Fruit fly (Drosophila melanogaster): Measurements from ENCODE around the gene DNAlig3.

Gene DNAlig3

dm6 chr3R:12442601-12443533 is 41.2 kb upstream of the DNAlig3 start (continued):
- TF ChIP-seq ems (GFP tag; optimal IDR thresholded peaks at IDR 0.05), result no peak
- TF ChIP-seq hkb (optimal IDR thresholded peaks at IDR 0.05), result no peak
- no peak for TF ChIP-seq hkb (GFP tag; IDR thresholded peaks at IDR 0.05)
- no peak for TF ChIP-seq Opbp (GFP tag; IDR thresholded peaks at IDR 0.05; ENCODE audit: partially characterized antibody)
- TF ChIP-seq CG12155 (GFP tag; optimal IDR thresholded peaks at IDR 0.05), result peak; percentile 6
- TF ChIP-seq grau (tag; optimal IDR thresholded peaks at IDR 0.05), result peak; percentile 64
- TF ChIP-seq Med (GFP tag), result peak; percentile 83
- TF ChIP-seq Ravus (GFP tag; IDR thresholded peaks at IDR 0.05), result no peak
- TF ChIP-seq sc (optimal IDR thresholded peaks at IDR 0.05), result no peak
- no peak for TF ChIP-seq sc (GFP tag; optimal IDR thresholded peaks at IDR 0.05)
- TF ChIP-seq CG17359 (tag; optimal IDR thresholded peaks at IDR 0.05), result peak; percentile 25
- TF ChIP-seq CG11504 (tag; optimal IDR thresholded peaks at IDR 0.05), result peak; percentile 58
- TF ChIP-seq br (optimal IDR thresholded peaks at IDR 0.05), result no peak
- TF ChIP-seq zen (tag; optimal IDR thresholded peaks at IDR 0.05), result no peak
- TF ChIP-seq CG3726 (GFP tag; IDR thresholded peaks at IDR 0.05), result no peak
- TF ChIP-seq Ptx1 (GFP tag; IDR thresholded peaks at IDR 0.05), result peak; percentile 29; the same call in 1 of the 2 replicates
- no peak for TF ChIP-seq BtbVII (GFP tag; optimal IDR thresholded peaks at IDR 0.05)
- peak; percentile 59 for TF ChIP-seq CG9932 (GFP tag; IDR thresholded peaks at IDR 0.05)
- peak; percentile 33 for TF ChIP-seq Usf (GFP tag; optimal IDR thresholded peaks at IDR 0.05)
- no peak for TF ChIP-seq ssp (GFP tag; IDR thresholded peaks at IDR 0.05)
- no peak for TF ChIP-seq Awh (GFP tag; IDR thresholded peaks at IDR 0.05)
- TF ChIP-seq shn (GFP tag; optimal IDR thresholded peaks at IDR 0.05), result no peak
- no peak for TF ChIP-seq Bteb2 (GFP tag; optimal IDR thresholded peaks at IDR 0.05)
- no peak for TF ChIP-seq CG33557 (GFP tag; optimal IDR thresholded peaks at IDR 0.05)
- no peak for TF ChIP-seq sna (GFP tag; IDR thresholded peaks at IDR 0.05; ENCODE audit: partially characterized antibody)
- peak; percentile 30; the same call in 1 of the 2 replicates for TF ChIP-seq Xrp1 (GFP tag; IDR thresholded peaks at IDR 0.05)
- TF ChIP-seq CG31365 (tag; optimal IDR thresholded peaks at IDR 0.05), result no peak
- TF ChIP-seq prd (optimal IDR thresholded peaks at IDR 0.05), result no peak
- TF ChIP-seq prd (GFP tag; IDR thresholded peaks at IDR 0.05), result peak; percentile 16; the same call in 1 of the 3 replicates
- no peak for TF ChIP-seq C15 (GFP tag; IDR thresholded peaks at IDR 0.05)
- TF ChIP-seq chn (GFP tag; optimal IDR thresholded peaks at IDR 0.05), result no peak
- no peak for TF ChIP-seq CG11247 (GFP tag; IDR thresholded peaks at IDR 0.05)
- TF ChIP-seq CG13894 (tag; optimal IDR thresholded peaks at IDR 0.05), result peak; percentile 34
- no peak for TF ChIP-seq MBD-R2 (GFP tag; IDR thresholded peaks at IDR 0.05)
- TF ChIP-seq CG7839 (tag; optimal IDR thresholded peaks at IDR 0.05), result peak; percentile 47
- TF ChIP-seq ab (GFP tag; optimal IDR thresholded peaks at IDR 0.05), result no peak
- TF ChIP-seq Hr3 (GFP tag; optimal IDR thresholded peaks at IDR 0.05), result no peak
- peak; percentile 61 for TF ChIP-seq CG3281 (GFP tag; optimal IDR thresholded peaks at IDR 0.05)
- TF ChIP-seq CG32767 (GFP tag; IDR thresholded peaks at IDR 0.05), result no peak
- no peak for TF ChIP-seq Side (GFP tag; optimal IDR thresholded peaks at IDR 0.05)
- no peak for TF ChIP-seq Sry-δ (GFP tag; optimal IDR thresholded peaks at IDR 0.05)
- peak; percentile 1 for TF ChIP-seq phol (tag; optimal IDR thresholded peaks at IDR 0.05)
- no peak for TF ChIP-seq tup (GFP tag; optimal IDR thresholded peaks at IDR 0.05)
- no peak for TF ChIP-seq CG9797 (GFP tag; optimal IDR thresholded peaks at IDR 0.05)
- TF ChIP-seq CG10274 (GFP tag; optimal IDR thresholded peaks at IDR 0.05), result no peak
- TF ChIP-seq gro (GFP tag; optimal IDR thresholded peaks at IDR 0.05), result no peak
- TF ChIP-seq amos (GFP tag; IDR thresholded peaks at IDR 0.05; ENCODE audit: partially characterized antibody), result no peak
- TF ChIP-seq dati (GFP tag; IDR thresholded peaks at IDR 0.05), result no peak
- no peak for TF ChIP-seq Lhr (GFP tag; optimal IDR thresholded peaks at IDR 0.05)
- TF ChIP-seq Dad (GFP tag; optimal IDR thresholded peaks at IDR 0.05), result no peak
- no peak for TF ChIP-seq Neu2 (GFP tag; optimal IDR thresholded peaks at IDR 0.05; ENCODE audit: borderline replicate concordance)

Data from whole organism, embryonic.